Fruit fly (Drosophila melanogaster): ENCODE data around the gene nerfin-1.

DNA sequence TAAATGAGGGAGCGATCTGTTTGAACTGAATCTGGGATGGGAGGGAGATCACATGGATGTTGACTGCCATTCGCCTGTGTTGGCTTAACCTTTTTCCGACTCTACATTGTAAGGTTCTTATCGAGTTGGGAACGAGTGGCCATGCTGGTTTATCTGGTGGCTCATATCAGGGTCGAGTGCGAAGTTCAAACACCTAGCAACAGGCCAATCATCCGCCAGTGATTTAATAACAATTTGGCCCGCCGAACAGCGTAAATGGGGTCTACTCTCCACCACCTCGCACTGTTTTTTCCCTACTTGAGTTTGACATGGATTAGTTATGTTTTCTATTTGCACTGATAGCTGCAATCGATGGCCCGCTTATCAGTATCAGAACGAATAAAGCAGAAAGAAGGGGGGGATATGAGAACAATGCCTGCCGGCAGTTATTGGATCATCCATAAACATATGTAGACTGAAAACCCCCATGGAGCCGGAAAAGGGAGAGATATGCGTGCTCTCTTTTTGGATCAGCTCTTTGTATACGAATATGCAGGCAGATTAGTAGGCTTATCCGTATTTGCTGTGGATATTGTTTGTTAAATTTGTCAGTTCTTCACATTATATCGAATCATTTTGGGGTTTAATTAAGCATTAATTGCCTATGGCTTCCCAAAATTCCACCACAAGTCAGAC, 21.4 kb upstream of the nerfin-1 start:
- no peak for TF ChIP-seq CG17568 (GFP tag; optimal IDR thresholded peaks at IDR 0.05)
- no peak for TF ChIP-seq CG8290 (GFP tag; optimal IDR thresholded peaks at IDR 0.05)
- TF ChIP-seq CG8290 (tag; optimal IDR thresholded peaks at IDR 0.05): no peak
- no peak for TF ChIP-seq CG4282 (GFP tag; optimal IDR thresholded peaks at IDR 0.05)
- TF ChIP-seq Abd-B (GFP tag; optimal IDR thresholded peaks at IDR 0.05): no peak

Data from whole organism, embryonic.